Worm (Caenorhabditis elegans): ENCODE results near the gene arp-11.

DNA sequence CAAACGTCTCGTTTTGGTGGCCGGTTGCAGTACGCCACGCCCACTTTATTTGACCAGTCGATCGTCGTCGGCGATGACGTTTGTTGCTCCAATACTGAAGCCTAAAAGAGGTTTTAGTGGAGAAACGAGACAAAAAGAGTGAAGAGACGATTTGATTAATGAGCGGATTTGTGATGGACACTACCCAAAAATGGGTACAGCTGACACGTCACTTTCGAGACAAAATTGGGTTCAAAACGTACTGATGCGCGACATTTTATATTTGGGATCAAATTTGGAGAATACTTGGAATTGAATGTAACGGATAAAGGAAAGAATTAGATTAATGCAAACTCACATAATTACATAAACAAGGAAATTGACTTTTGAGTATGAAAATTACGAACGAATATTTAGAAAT is 4.6 kb downstream of the arp-11 start, which contains the start of gene ilys-4:
- TF ChIP-seq sdc-2 (tag; optimal IDR thresholded peaks at IDR 0.05) (no peak), ceh-22 (tag; optimal IDR thresholded peaks at IDR 0.05) (no peak), ceh-24 (tag; optimal IDR thresholded peaks at IDR 0.05) (no peak), mec-3 (tag; optimal IDR thresholded peaks at IDR 0.05; ENCODE audit: borderline replicate concordance) (no peak), K02D7.2 (tag; optimal IDR thresholded peaks at IDR 0.05) (no peak), elt-4 (tag; optimal IDR thresholded peaks at IDR 0.05) (no peak), unc-42 (tag; optimal IDR thresholded peaks at IDR 0.05) (no peak), tbx-2 (tag; optimal IDR thresholded peaks at IDR 0.05) (no peak), ztf-16 (tag; optimal IDR thresholded peaks at IDR 0.05) (no peak), rnt-1 (tag; optimal IDR thresholded peaks at IDR 0.05) (no peak)
